Worm (Caenorhabditis elegans): ENCODE data around the gene C10G8.4.

The C10G8.4 gene

ce11 chrV:5351483-5351882 lies 39.7 kb downstream of the C10G8.4 start, which contains the start of gene srd-9:
srd-9 (plus strand) TSS chrV:5351783.
- TF ChIP-seq nhr-28 (tag; optimal IDR thresholded peaks at IDR 0.05) (no peak), skn-1 (tag; optimal IDR thresholded peaks at IDR 0.05) (no peak)

ce11 chrV:5358772-5359171 lies 47.0 kb downstream of the C10G8.4 start, which contains the start of gene nhr-216:
nhr-216 (minus strand) TSS chrV:5358872.
- no peak for TF ChIP-seq daf-12 (tag; optimal IDR thresholded peaks at IDR 0.05)
- no peak for TF ChIP-seq lsy-12 (tag; optimal IDR thresholded peaks at IDR 0.05)
- TF ChIP-seq ceh-9 (tag; optimal IDR thresholded peaks at IDR 0.05) = no peak
- TF ChIP-seq R02D3.7 (tag; optimal IDR thresholded peaks at IDR 0.05) = no peak
- no peak for TF ChIP-seq elt-2 (tag; optimal IDR thresholded peaks at IDR 0.05)
- no peak for TF ChIP-seq nhr-25 (tag; optimal IDR thresholded peaks at IDR 0.05)
- TF ChIP-seq nhr-237 (tag; optimal IDR thresholded peaks at IDR 0.05) = no peak
- no peak for TF ChIP-seq lin-15B (tag; optimal IDR thresholded peaks at IDR 0.05)
- no peak for TF ChIP-seq pha-4 (tag; optimal IDR thresholded peaks at IDR 0.05)
- no peak for TF ChIP-seq eor-1 (tag; optimal IDR thresholded peaks at IDR 0.05)
- no peak for TF ChIP-seq pqm-1 (tag; optimal IDR thresholded peaks at IDR 0.05)
